Worm (Caenorhabditis elegans): Measurements from ENCODE around the gene R02D5.6.

The R02D5.6 gene

DNA sequence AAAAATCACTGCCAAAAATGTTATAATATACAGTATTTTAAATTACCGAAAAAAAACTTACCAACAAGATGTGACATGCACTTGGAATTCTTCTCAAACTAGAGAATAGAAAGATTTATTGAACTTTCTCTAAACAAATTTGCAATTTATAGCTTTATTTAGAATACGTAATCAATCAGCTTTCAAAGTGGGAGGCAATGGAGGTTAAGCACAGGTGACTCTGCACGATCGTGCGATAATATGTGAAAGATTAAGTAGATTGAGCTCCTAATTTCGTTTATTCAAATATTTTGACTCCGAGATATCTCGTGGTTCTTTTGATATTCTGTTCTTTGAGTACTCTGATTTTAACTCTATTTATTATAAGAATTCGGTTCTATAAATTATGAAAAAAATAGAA lies at the start of gene R02D5.6:
Gene R02D5.6, minus strand, starts transcription at position 101 of the 400 bp plus-strand sequence.
- TF ChIP-seq egl-5 (tag; optimal IDR thresholded peaks at IDR 0.05) (no peak), hmg-11 (tag; optimal IDR thresholded peaks at IDR 0.05) (no peak), eor-1 (tag; optimal IDR thresholded peaks at IDR 0.05) (no peak), unc-62 (GFP tag; optimal IDR thresholded peaks at IDR 0.05) (no peak), egl-27 (tag; optimal IDR thresholded peaks at IDR 0.05) (no peak)

- no peak for TF ChIP-seq elt-3 (tag; optimal IDR thresholded peaks at IDR 0.05)
Observed at ce11 chrV:14562589-14562988, 44.7 kb upstream of the R02D5.6 start, which contains the start of gene C53A5.11. C53A5.11 (plus strand) TSS chrV:14562889.

ce11 chrV:14559312-14559711 lies 41.4 kb upstream of the R02D5.6 start, which contains the start of gene srt-32:
srt-32 (plus strand) TSS chrV:14559612.
- no peak for TF ChIP-seq fkh-2 (tag; optimal IDR thresholded peaks at IDR 0.05)
- TF ChIP-seq nhr-237 (tag; optimal IDR thresholded peaks at IDR 0.05): no peak
- TF ChIP-seq tbx-2 (tag; optimal IDR thresholded peaks at IDR 0.05): no peak
- TF ChIP-seq skn-1 (tag; optimal IDR thresholded peaks at IDR 0.05): no peak
- no peak for TF ChIP-seq hmg-11 (tag; optimal IDR thresholded peaks at IDR 0.05)
- TF ChIP-seq nhr-12 (tag; optimal IDR thresholded peaks at IDR 0.05): no peak
- TF ChIP-seq nhr-23 (tag; optimal IDR thresholded peaks at IDR 0.05): no peak
- no peak for TF ChIP-seq nhr-25 (tag; optimal IDR thresholded peaks at IDR 0.05)

DNA sequence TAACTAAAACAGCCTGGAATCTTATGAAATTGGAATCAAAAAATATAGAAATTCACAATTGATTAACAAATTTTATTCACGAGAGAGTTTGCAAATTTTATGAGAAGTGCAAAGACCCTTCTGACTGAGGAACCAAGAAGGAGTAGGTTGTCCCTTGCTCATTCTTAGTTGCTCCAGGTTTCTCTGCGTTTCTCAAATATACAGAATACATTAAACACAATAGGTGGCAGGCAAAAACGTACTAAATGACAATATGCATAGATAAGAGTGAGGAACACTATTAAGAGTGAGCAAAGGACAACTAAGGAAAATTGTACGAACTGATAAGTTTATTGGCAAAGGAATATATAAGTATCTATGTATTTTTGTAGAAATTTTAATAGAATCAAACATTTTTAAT lies 40.8 kb upstream of the R02D5.6 start, which contains the start of gene C53A5.9:
Gene C53A5.9, minus strand, starts transcription at position 101 of the 400 bp plus-strand sequence.
- TF ChIP-seq egl-27 (tag; optimal IDR thresholded peaks at IDR 0.05) (no peak), elt-3 (tag; optimal IDR thresholded peaks at IDR 0.05) (no peak), ceh-16 (tag; optimal IDR thresholded peaks at IDR 0.05) (no peak), mml-1 (tag; optimal IDR thresholded peaks at IDR 0.05) (no peak), nhr-67 (tag; optimal IDR thresholded peaks at IDR 0.05) (no peak), jun-1 (tag; optimal IDR thresholded peaks at IDR 0.05) (no peak), tbx-2 (tag; optimal IDR thresholded peaks at IDR 0.05) (no peak), egl-5 (tag; optimal IDR thresholded peaks at IDR 0.05) (no peak), daf-12 (tag; optimal IDR thresholded peaks at IDR 0.05) (no peak), nhr-25 (tag; optimal IDR thresholded peaks at IDR 0.05) (no peak), ztf-4 (tag; optimal IDR thresholded peaks at IDR 0.05) (no peak), nhr-76 (tag; optimal IDR thresholded peaks at IDR 0.05) (no peak), elt-1 (tag; optimal IDR thresholded peaks at IDR 0.05) (no peak), lin-39 (tag; optimal IDR thresholded peaks at IDR 0.05) (no peak)

DNA sequence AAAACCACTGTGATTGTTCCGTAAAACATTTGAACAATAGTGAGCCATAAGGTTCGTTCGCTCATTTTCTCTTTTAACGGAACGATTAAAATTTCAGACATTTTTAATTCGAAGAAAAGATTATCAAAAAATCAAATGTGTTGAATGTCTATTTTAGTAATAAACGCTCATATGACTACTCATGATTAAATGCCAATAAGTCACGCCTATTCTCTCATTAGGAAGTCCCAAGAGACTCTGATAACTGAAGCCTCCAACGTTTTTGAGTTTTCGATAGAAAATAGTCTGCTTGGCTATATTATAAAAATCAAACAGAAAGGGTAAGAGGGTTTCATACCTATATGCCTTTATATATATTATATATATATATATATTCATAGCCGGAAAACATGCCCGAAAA lies 38.3 kb upstream of the R02D5.6 start, which contains the start of gene srg-47:
Gene srg-47, minus strand, starts transcription at position 101 of the 400 bp plus-strand sequence.
- TF ChIP-seq nhr-43 (tag; optimal IDR thresholded peaks at IDR 0.05; ENCODE audit: poor library complexity, severe bottlenecking) (no peak), egl-27 (tag; optimal IDR thresholded peaks at IDR 0.05) (no peak), hmg-11 (tag; optimal IDR thresholded peaks at IDR 0.05) (no peak), ztf-11 (tag; optimal IDR thresholded peaks at IDR 0.05) (no peak), jun-1 (tag; optimal IDR thresholded peaks at IDR 0.05) (no peak)

- TF ChIP-seq R02D3.7 (tag; optimal IDR thresholded peaks at IDR 0.05): no peak
- peak; percentile 7 for TF ChIP-seq elt-2 (tag; optimal IDR thresholded peaks at IDR 0.05)
- no peak for TF ChIP-seq fkh-2 (tag; optimal IDR thresholded peaks at IDR 0.05)
- TF ChIP-seq hmg-11 (tag; optimal IDR thresholded peaks at IDR 0.05): no peak
Observed at ce11 chrV:14548510-14548909, 30.6 kb upstream of the R02D5.6 start.

DNA sequence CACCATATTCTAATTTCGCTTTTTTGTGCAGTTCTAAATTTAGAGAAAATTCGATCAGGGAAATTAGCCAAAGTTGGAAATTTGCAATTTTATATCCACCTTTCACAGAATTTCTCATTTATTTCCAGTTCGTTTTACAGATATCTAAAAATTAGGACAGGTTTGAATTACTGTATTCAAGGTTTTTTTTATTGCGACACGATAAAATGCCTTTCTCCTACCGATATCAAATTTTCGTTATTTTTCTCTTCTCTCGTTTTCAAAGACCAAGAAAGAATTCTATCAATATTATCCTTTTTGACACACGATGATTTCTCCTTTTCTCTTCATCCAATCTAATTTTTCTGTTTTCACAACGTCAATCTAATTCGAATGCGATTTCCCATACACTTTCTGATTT lies 28.7 kb upstream of the R02D5.6 start, which contains the start of gene C53A5.13:
Gene C53A5.13, plus strand, starts transcription at position 301 of the 400 bp plus-strand sequence.
- TF ChIP-seq pha-4 (tag; optimal IDR thresholded peaks at IDR 0.05): no peak
- TF ChIP-seq ztf-4 (tag; optimal IDR thresholded peaks at IDR 0.05): no peak
- TF ChIP-seq ZK546.5 (tag; optimal IDR thresholded peaks at IDR 0.05): no peak
- no peak for TF ChIP-seq snpc-4 (tag; optimal IDR thresholded peaks at IDR 0.05)
